Worm (Caenorhabditis elegans): Measurements from ENCODE around the gene C27H5.6.

ce11 chrII:7183493-7184272 is 3.3 kb downstream of the C27H5.6 start, which contains the start of gene pdl-1:
- TF ChIP-seq him-1 (tag; optimal IDR thresholded peaks at IDR 0.05) = peak; percentile 80
- peak; percentile 51 for TF ChIP-seq W03F9.2 (tag; optimal IDR thresholded peaks at IDR 0.05)

Measured in whole organism, L4/young adult.